Fruit fly (Drosophila melanogaster): Measurements from ENCODE around the gene Ir62a.

Gene Ir62a

dm6 chr3L:1548345-1548970 is 17.4 kb upstream of the Ir62a start (continued):
- TF ChIP-seq Meics (GFP tag; optimal IDR thresholded peaks at IDR 0.05) (peak; percentile 79), CG17359 (tag; optimal IDR thresholded peaks at IDR 0.05) (peak; percentile 60), CG16863 (GFP tag; optimal IDR thresholded peaks at IDR 0.05) (peak; percentile 57), trem (tag; optimal IDR thresholded peaks at IDR 0.05) (no peak), CTCF (GFP tag; optimal IDR thresholded peaks at IDR 0.05) (no peak), pnt (GFP tag; optimal IDR thresholded peaks at IDR 0.05) (peak; percentile 33), Awh (GFP tag; IDR thresholded peaks at IDR 0.05) (no peak), grau (tag; optimal IDR thresholded peaks at IDR 0.05) (peak; percentile 95), CG1792 (GFP tag; optimal IDR thresholded peaks at IDR 0.05) (no peak), CG11560 (tag; IDR thresholded peaks at IDR 0.05) (no peak), nmo (GFP tag; optimal IDR thresholded peaks at IDR 0.05) (peak; percentile 60), ci (GFP tag; IDR thresholded peaks at IDR 0.05) (no peak), CG11696 (GFP tag; IDR thresholded peaks at IDR 0.05) (no peak), hbn (GFP tag; IDR thresholded peaks at IDR 0.05; ENCODE audit: partially characterized antibody) (no peak), ewg (GFP tag; optimal IDR thresholded peaks at IDR 0.05) (no peak), sob (GFP tag; IDR thresholded peaks at IDR 0.05) (peak; percentile 27; the same call in 1 of the 2 replicates), CG1647 (GFP tag; optimal IDR thresholded peaks at IDR 0.05) (peak; percentile 20), CG15696 (tag; optimal IDR thresholded peaks at IDR 0.05) (peak; percentile 23), CG11456 (GFP tag; IDR thresholded peaks at IDR 0.05) (no peak), crp (GFP tag; optimal IDR thresholded peaks at IDR 0.05) (no peak), CG34376 (GFP tag; optimal IDR thresholded peaks at IDR 0.05) (peak; percentile 73), CG4730 (GFP tag; IDR thresholded peaks at IDR 0.05) (no peak), Camta (GFP tag; optimal IDR thresholded peaks at IDR 0.05) (no peak), CG15601 (tag; optimal IDR thresholded peaks at IDR 0.05) (no peak), onecut (GFP tag; IDR thresholded peaks at IDR 0.05) (no peak), dysf (GFP tag; IDR thresholded peaks at IDR 0.05) (peak; percentile 73), CG16815 (GFP tag; optimal IDR thresholded peaks at IDR 0.05) (peak; percentile 41), Fer1 (GFP tag; optimal IDR thresholded peaks at IDR 0.05) (peak; percentile 79), CG6689 (GFP tag; IDR thresholded peaks at IDR 0.05) (peak; percentile 38; the same call in 1 of the 2 replicates), Hand (GFP tag; optimal IDR thresholded peaks at IDR 0.05) (peak; percentile 67), CG15269 (tag; optimal IDR thresholded peaks at IDR 0.05) (peak; percentile 83), pros (GFP tag; optimal IDR thresholded peaks at IDR 0.05) (no peak), cas (GFP tag; IDR thresholded peaks at IDR 0.05) (no peak), ash1 (GFP tag; optimal IDR thresholded peaks at IDR 0.05) (no peak), zen2 (GFP tag; IDR thresholded peaks at IDR 0.05; ENCODE audit: partially characterized antibody) (no peak), cato (GFP tag; optimal IDR thresholded peaks at IDR 0.05; ENCODE audit: borderline replicate concordance) (peak; percentile 13), disco-r (GFP tag; optimal IDR thresholded peaks at IDR 0.05) (no peak), CG8290 (GFP tag; optimal IDR thresholded peaks at IDR 0.05) (no peak), CG8290 (tag; optimal IDR thresholded peaks at IDR 0.05) (no peak), CG10321 (GFP tag; IDR thresholded peaks at IDR 0.05) (no peak), TFAM (GFP tag; optimal IDR thresholded peaks at IDR 0.05) (no peak), so (GFP tag; IDR thresholded peaks at IDR 0.05) (peak; percentile 59; the same call in 1 of the 3 replicates), CG14441 (GFP tag; IDR thresholded peaks at IDR 0.05) (no peak), pho (GFP tag; optimal IDR thresholded peaks at IDR 0.05) (peak; percentile 66), slou (GFP tag; optimal IDR thresholded peaks at IDR 0.05) (no peak), gce (GFP tag; IDR thresholded peaks at IDR 0.05) (no peak; the same call in 2 of the 3 replicates), CG15011 (GFP tag; optimal IDR thresholded peaks at IDR 0.05) (peak; percentile 65), CG17328 (GFP tag; IDR thresholded peaks at IDR 0.05) (peak; percentile 55), CG3838 (GFP tag; optimal IDR thresholded peaks at IDR 0.05) (no peak), Sox102F (GFP tag; optimal IDR thresholded peaks at IDR 0.05) (peak; percentile 56), CG16779 (GFP tag; IDR thresholded peaks at IDR 0.05) (no peak), twi (tag; optimal IDR thresholded peaks at IDR 0.05) (no peak)
